Fruit fly (Drosophila melanogaster) whole organism, pupa: ENCODE data around the gene PGRP-SD.
A peak's percentile ranks its signal among the peaks of the same experiment; 100 is the strongest.

ENCODE experiments used
- CG10348 ChIP-seq: fragments of 200-800 bp; sonication (Bioruptor generic); IDR thresholded peaks from 2 replicates; pipeline ENCODE4 v1.3.6; 2022; ENCODE audit warnings: missing biosample characterization, missing genetic modification characterization
- CG12605 ChIP-seq: fragments of 200-800 bp; sonication (Bioruptor generic); IDR thresholded peaks from 2 replicates; pipeline ENCODE4 v1.3.6; 2022; ENCODE audit warnings: missing biosample characterization, missing genetic modification characterization
- CG13204 ChIP-seq: fragments of 200-800 bp; sonication (Bioruptor generic); optimal IDR thresholded peaks from 2 replicates; lab custom pipeline; 2018; ENCODE audit warnings: missing biosample characterization, mild to moderate bottlenecking, missing genetic modification characterization, moderate library complexity
- CG14655 ChIP-seq: fragments of 200-800 bp; sonication (Bioruptor generic); optimal IDR thresholded peaks from 3 replicates; lab custom pipeline; 2017; ENCODE audit warnings: mild to moderate bottlenecking, missing biosample characterization, missing genetic modification reagents, missing genetic modification characterization
- CG32121 ChIP-seq: fragments of 200-800 bp; sonication (Bioruptor generic); IDR thresholded peaks from 2 replicates; pipeline ENCODE4 v1.3.6; 2022; ENCODE audit warnings: missing biosample characterization, missing genetic modification characterization
- CG8159 ChIP-seq: fragments of 200-800 bp; sonication (Bioruptor generic); optimal IDR thresholded peaks from 3 replicates; lab custom pipeline; 2018; ENCODE audit warnings: missing biosample characterization, mild to moderate bottlenecking, missing genetic modification characterization, moderate library complexity
- CG8301 ChIP-seq: fragments of 200-800 bp; sonication (Bioruptor generic); optimal IDR thresholded peaks from 2 replicates; lab custom pipeline; 2018; ENCODE audit warnings: missing biosample characterization, mild to moderate bottlenecking, missing genetic modification characterization
- D1 ChIP-seq: fragments of 200-800 bp; sonication (Bioruptor generic); optimal IDR thresholded peaks from 2 replicates; lab custom pipeline; 2018; ENCODE audit warnings: missing biosample characterization, mild to moderate bottlenecking, missing genetic modification characterization, moderate library complexity
- EcR ChIP-seq: fragments of 200-800 bp; sonication (Bioruptor generic); optimal IDR thresholded peaks from 3 replicates; lab custom pipeline; 2019; ENCODE audit warnings: missing biosample characterization, missing genetic modification characterization, mild to moderate bottlenecking, moderate library complexity, missing genetic modification reagents
- Ets98B ChIP-seq: fragments of 200-800 bp; sonication (Bioruptor generic); IDR thresholded peaks from 2 replicates; pipeline ENCODE4 v1.3.6; 2022; ENCODE audit warnings: missing biosample characterization, missing genetic modification characterization
- Pif1A ChIP-seq: fragments of 200-800 bp; sonication (Bioruptor generic); optimal IDR thresholded peaks from 3 replicates; lab custom pipeline; 2016; ENCODE audit warnings: missing biosample characterization, missing genetic modification characterization
- Pif1B ChIP-seq: fragments of 200-800 bp; sonication (Bioruptor generic); optimal IDR thresholded peaks from 3 replicates; lab custom pipeline; 2016; ENCODE audit warnings: missing biosample characterization, missing genetic modification characterization
- Snoo ChIP-seq: fragments of 200-800 bp; sonication (Bioruptor generic); optimal IDR thresholded peaks from 3 replicates; lab custom pipeline; 2017; ENCODE audit warnings: missing biosample characterization, mild to moderate bottlenecking, missing genetic modification characterization, inconsistent platforms
- fd96Ca ChIP-seq: fragments of 200-800 bp; sonication (Bioruptor generic); IDR thresholded peaks from 3 replicates; pipeline ENCODE4 v1.3.6; 2022; ENCODE audit warnings: missing biosample characterization, missing genetic modification characterization

- TF ChIP-seq CG13204 (GFP tag; lab: Kevin White, UChicago) (no peak), Pif1A (GFP tag; lab: Kevin White, UChicago) (no peak), EcR (peak; percentile 75), CG8159 (tag; lab: Kevin White, UChicago) (no peak), CG32121 (GFP tag; lab: Robert Waterston, UW) (no peak), Ets98B (no peak), CG10348 (no peak), CG12605 (GFP tag; lab: Robert Waterston, UW) (no peak), D1 (tag; lab: Kevin White, UChicago) (no peak), CG8301 (tag; lab: Kevin White, UChicago) (no peak), Pif1B (GFP tag; lab: Kevin White, UChicago) (no peak), fd96Ca (GFP tag; lab: Robert Waterston, UW) (no peak), CG14655 (no peak), Snoo (no peak)
Measured at dm6 chr3L:7610522-7610921, 40.5 kb upstream of the PGRP-SD start.
